Worm (Caenorhabditis elegans) whole organism, midembryonic: ENCODE measurements around the gene gmap-2.

Experiments
- T22C8.4 ChIP-seq: fragments of 200-800 bp; sonication (Bioruptor generic); IDR thresholded peaks from 2 replicates; pipeline ENCODE4 v1.3.6; 2022; ENCODE audit warnings: missing genetic modification characterization, missing compliant biosample characterization
- cog-1 ChIP-seq: sonication (generic microtip); optimal IDR thresholded peaks from 2 replicates; lab custom pipeline; 2016; ENCODE audit warnings: missing genetic modification characterization, missing compliant biosample characterization
- flt-1 ChIP-seq: fragments of 200-800 bp; sonication (Bioruptor generic); IDR thresholded peaks from 2 replicates; pipeline ENCODE4 v1.3.6; 2022; ENCODE audit warnings: missing genetic modification characterization, missing compliant biosample characterization
- med-1 ChIP-seq: sonication (generic microtip); optimal IDR thresholded peaks from 2 replicates; lab custom pipeline; 2017; ENCODE audit warnings: missing genetic modification characterization, mild to moderate bottlenecking, missing compliant biosample characterization, antibody characterized with exemption, missing genetic modification reagents; ENCODE audit not compliant: insufficient read depth
- ref-1 ChIP-seq: fragments of 200-800 bp; sonication (Bioruptor generic); conservative IDR thresholded peaks from 2 replicates; pipeline ENCODE4 v1.3.6; 2022; ENCODE audit warnings: missing genetic modification reagents, missing genetic modification characterization, missing compliant biosample characterization
- tab-1 ChIP-seq: fragments of 200-800 bp; sonication (Bioruptor generic); IDR thresholded peaks from 2 replicates; pipeline ENCODE4 v1.3.6; 2022; ENCODE audit warnings: missing genetic modification characterization, missing compliant biosample characterization
- ztf-23 ChIP-seq: fragments of 200-800 bp; sonication (Bioruptor generic); IDR thresholded peaks from 2 replicates; pipeline ENCODE4 v1.3.6; 2022; ENCODE audit warnings: missing genetic modification reagents, missing genetic modification characterization, missing compliant biosample characterization
- ztf-29 ChIP-seq: fragments of 200-800 bp; sonication (Bioruptor generic); IDR thresholded peaks from 2 replicates; pipeline ENCODE4 v1.3.6; 2022; ENCODE audit warnings: missing genetic modification reagents, missing genetic modification characterization, missing compliant biosample characterization

- TF ChIP-seq ref-1 (GFP tag; lab: Robert Waterston, UW): no peak
- TF ChIP-seq flt-1 (GFP tag; lab: Robert Waterston, UW): no peak
- TF ChIP-seq ztf-29 (GFP tag; lab: Robert Waterston, UW): no peak
- TF ChIP-seq med-1 (GFP tag; lab: Kevin White, UChicago): no peak
- no peak for TF ChIP-seq T22C8.4 (GFP tag; lab: Robert Waterston, UW)
- no peak for TF ChIP-seq cog-1 (tag; lab: Kevin White, UChicago)
- no peak for TF ChIP-seq ztf-23
- no peak for TF ChIP-seq tab-1 (GFP tag; lab: Robert Waterston, UW)
Observed at ce11 chrX:12946533-12946932, 3.5 kb upstream of the gmap-2 start, which contains the start of gene C05E7.3.
